Worm (Caenorhabditis elegans) whole organism, L1 larva: ENCODE results near the gene F23H12.3.

Experiments used
- C04F5.9 ChIP-seq: sonication (generic microtip); optimal IDR thresholded peaks from 2 replicates; lab custom pipeline; 2016; ENCODE audit warnings: missing genetic modification characterization, missing compliant biosample characterization
- ama-1 ChIP-seq: fragments of 150-350 bp; optimal IDR thresholded peaks from 2 replicates; lab custom pipeline; 2014
- ceh-82 ChIP-seq, 3 experiments: fragments of 150-350 bp in 1 of 3; sonication (generic microtip) in 2 of 3; optimal IDR thresholded peaks; 2 replicates each; lab custom pipeline; 2014 to 2017; ENCODE audit warnings: missing biosample characterization in 3 of 3, missing genetic modification characterization in 3 of 3
- efl-1 ChIP-seq, 4 experiments: fragments of 150-350 bp; optimal IDR thresholded peaks in 3 of 4; peaks in 1 of 4; 1 replicate in 1 of 4; 2 replicates in 3 of 4; lab custom pipeline; 2014; ENCODE audit warnings: missing biosample characterization in 2 of 4, missing genetic modification characterization in 2 of 4, missing genetic modification reagents in 2 of 4
- efl-3 ChIP-seq: fragments of 200-800 bp; sonication (Bioruptor generic); optimal IDR thresholded peaks from 2 replicates; lab custom pipeline; 2018; ENCODE audit warnings: mild to moderate bottlenecking, missing genetic modification characterization, missing compliant biosample characterization
- isw-1 ChIP-seq: fragments of 200-800 bp; sonication (Bioruptor generic); IDR thresholded peaks from 2 replicates; pipeline ENCODE4 v1.3.6; 2022; ENCODE audit warnings: missing genetic modification characterization, missing compliant biosample characterization
- mep-1 ChIP-seq: fragments of 150-350 bp; optimal IDR thresholded peaks from 2 replicates; lab custom pipeline; 2014; ENCODE audit warnings: missing biosample characterization, missing genetic modification characterization
- nhr-237 ChIP-seq: fragments of 150-350 bp; optimal IDR thresholded peaks from 2 replicates; lab custom pipeline; 2014; ENCODE audit warnings: missing biosample characterization, missing genetic modification characterization
- nhr-76 ChIP-seq: sonication (generic microtip); optimal IDR thresholded peaks from 2 replicates; lab custom pipeline; 2017; ENCODE audit warnings: missing biosample characterization, missing genetic modification characterization
- snpc-4 ChIP-seq: fragments of 150-350 bp; optimal IDR thresholded peaks from 2 replicates; lab custom pipeline; 2014; ENCODE audit warnings: missing biosample characterization, missing genetic modification characterization
- tbx-2 ChIP-seq: sonication (generic microtip); optimal IDR thresholded peaks from 2 replicates; lab custom pipeline; 2016; ENCODE audit warnings: missing genetic modification characterization, missing compliant biosample characterization
- ztf-4 ChIP-seq: fragments of 150-350 bp; optimal IDR thresholded peaks from 2 replicates; lab custom pipeline; 2014; ENCODE audit warnings: missing biosample characterization, missing genetic modification characterization

- TF ChIP-seq isw-1 (GFP tag; lab: Robert Waterston, UW): no peak
- TF ChIP-seq tbx-2 (tag; lab: Kevin White, UChicago): no peak
- TF ChIP-seq nhr-237 (tag; lab: Kevin White, UChicago): no peak
- TF ChIP-seq efl-3 (GFP tag; lab: Kevin White, UChicago): no peak
- no peak for TF ChIP-seq snpc-4 (tag; lab: Kevin White, UChicago)
- no peak for TF ChIP-seq ama-1
- TF ChIP-seq efl-1 (optimal IDR thresholded peaks at IDR 0.05; lab: Kevin White, UChicago): no peak
- no peak for TF ChIP-seq efl-1 (GFP tag; optimal IDR thresholded peaks at IDR 0.05 in 1 of 2; lab: Kevin White, UChicago)
- no peak for TF ChIP-seq ceh-82 (tag; optimal IDR thresholded peaks at IDR 0.05; lab: Kevin White, UChicago)
- no peak for TF ChIP-seq nhr-76 (tag; lab: Kevin White, UChicago)
- no peak for TF ChIP-seq ztf-4 (tag; lab: Kevin White, UChicago)
- no peak for TF ChIP-seq C04F5.9 (tag; lab: Kevin White, UChicago)
- no peak for TF ChIP-seq mep-1
Observed at ce11 chrV:12310256-12310655, 34.7 kb upstream of the F23H12.3 start, which contains the start of gene hpo-30.
